Fruit fly (Drosophila melanogaster) whole organism, prepupa: ENCODE results near the gene PAPLA1.
A peak's percentile ranks its signal among the peaks of the same experiment; 100 is the strongest.

Experiments
- Blimp-1 ChIP-seq: fragments of 200-800 bp; sonication (Bioruptor generic); optimal IDR thresholded peaks from 3 replicates; lab custom pipeline; 2017; ENCODE audit warnings: missing biosample characterization, missing genetic modification characterization, mild to moderate bottlenecking, moderate library complexity, missing genetic modification reagents
- CG10631 ChIP-seq: fragments of 200-800 bp; sonication (Bioruptor generic); optimal IDR thresholded peaks from 2 replicates; lab custom pipeline; 2016; ENCODE audit warnings: missing biosample characterization, missing genetic modification characterization
- CG11762 ChIP-seq: fragments of 200-800 bp; sonication (Bioruptor generic); optimal IDR thresholded peaks from 3 replicates; lab custom pipeline; 2016; ENCODE audit warnings: missing biosample characterization, missing genetic modification characterization; ENCODE audit not compliant: insufficient read depth
- CG15336 ChIP-seq: fragments of 200-800 bp; sonication (Bioruptor generic); IDR thresholded peaks from 2 replicates; pipeline ENCODE4 v1.3.6; 2022; ENCODE audit warnings: missing biosample characterization, missing genetic modification characterization
- CG16779 ChIP-seq: fragments of 200-800 bp; sonication (Bioruptor generic); optimal IDR thresholded peaks from 3 replicates; lab custom pipeline; 2017; ENCODE audit warnings: missing biosample characterization, mild to moderate bottlenecking, missing genetic modification characterization
- CG3032 ChIP-seq: fragments of 200-800 bp; optimal IDR thresholded peaks from 2 replicates; lab custom pipeline; 2019; ENCODE audit warnings: missing biosample characterization, mild to moderate bottlenecking, missing genetic modification characterization, moderate library complexity
- CG31627 ChIP-seq: fragments of 200-800 bp; sonication (Bioruptor generic); optimal IDR thresholded peaks from 3 replicates; lab custom pipeline; 2016; ENCODE audit warnings: missing biosample characterization, missing genetic modification characterization
- CG6163 ChIP-seq: fragments of 200-800 bp; sonication (Bioruptor generic); IDR thresholded peaks from 3 replicates; pipeline ENCODE4 v1.3.6; 2022; ENCODE audit warnings: missing biosample characterization, missing genetic modification characterization
- CG6854 ChIP-seq: fragments of 200-800 bp; sonication (Bioruptor generic); optimal IDR thresholded peaks from 2 replicates; lab custom pipeline; 2017; ENCODE audit warnings: missing biosample characterization, mild to moderate bottlenecking, missing genetic modification characterization
- CG8632 ChIP-seq: fragments of 200-800 bp; sonication (Bioruptor generic); optimal IDR thresholded peaks from 3 replicates; lab custom pipeline; 2016; ENCODE audit warnings: missing biosample characterization, missing genetic modification characterization
- CG9139 ChIP-seq: fragments of 200-800 bp; sonication (Bioruptor generic); optimal IDR thresholded peaks from 3 replicates; lab custom pipeline; 2017; ENCODE audit warnings: missing biosample characterization, mild to moderate bottlenecking, missing genetic modification characterization
- Eip78C ChIP-seq: fragments of 200-800 bp; sonication (Bioruptor generic); peaks from one replicate; lab custom pipeline; 2016; ENCODE audit warnings: missing biosample characterization, missing genetic modification characterization
- Eip93F ChIP-seq: fragments of 200-800 bp; sonication (Bioruptor generic); optimal IDR thresholded peaks from 2 replicates; lab custom pipeline; 2016; ENCODE audit warnings: missing biosample characterization, mild to moderate bottlenecking, missing genetic modification characterization
- Ets21C ChIP-seq: fragments of 200-800 bp; sonication (Bioruptor generic); optimal IDR thresholded peaks from 3 replicates; lab custom pipeline; 2016; ENCODE audit warnings: missing biosample characterization, missing genetic modification characterization
- Ets96B ChIP-seq: fragments of 200-800 bp; optimal IDR thresholded peaks from 2 replicates; lab custom pipeline; 2019; ENCODE audit warnings: missing biosample characterization, mild to moderate bottlenecking, missing genetic modification characterization, moderate library complexity
- Hr39 ChIP-seq: fragments of 200-800 bp; sonication (Bioruptor generic); optimal IDR thresholded peaks from 2 replicates; lab custom pipeline; 2016; ENCODE audit warnings: missing biosample characterization, missing genetic modification characterization
- Hr4 ChIP-seq: fragments of 200-800 bp; sonication (Bioruptor generic); optimal IDR thresholded peaks from 3 replicates; lab custom pipeline; 2016; ENCODE audit warnings: missing biosample characterization, missing genetic modification characterization
- Met ChIP-seq: fragments of 200-800 bp; sonication (Bioruptor generic); optimal IDR thresholded peaks from 3 replicates; lab custom pipeline; 2016; ENCODE audit warnings: missing biosample characterization, missing genetic modification characterization
- Smox ChIP-seq: fragments of 200-800 bp; sonication (Bioruptor generic); optimal IDR thresholded peaks from 3 replicates; lab custom pipeline; 2016; ENCODE audit warnings: missing biosample characterization, missing genetic modification characterization
- Sox14 ChIP-seq: fragments of 200-800 bp; sonication (Bioruptor generic); optimal IDR thresholded peaks from 3 replicates; lab custom pipeline; 2016; ENCODE audit warnings: missing biosample characterization, missing genetic modification characterization
- dac ChIP-seq: fragments of 200-800 bp; sonication (Bioruptor generic); optimal IDR thresholded peaks from 2 replicates; lab custom pipeline; 2017; ENCODE audit warnings: missing biosample characterization, mild to moderate bottlenecking, missing genetic modification characterization
- dsx ChIP-seq: fragments of 200-800 bp; optimal IDR thresholded peaks from 3 replicates; lab custom pipeline; 2019; ENCODE audit warnings: missing biosample characterization, mild to moderate bottlenecking, missing genetic modification characterization, moderate library complexity; ENCODE audit not compliant: poor library complexity, severe bottlenecking
- eg ChIP-seq: fragments of 200-800 bp; sonication (Bioruptor generic); IDR thresholded peaks from 3 replicates; pipeline ENCODE4 v1.3.6; 2022; ENCODE audit warnings: missing biosample characterization, missing genetic modification characterization
- esn ChIP-seq: fragments of 200-800 bp; sonication (Bioruptor generic); optimal IDR thresholded peaks from 2 replicates; lab custom pipeline; 2016; ENCODE audit warnings: missing biosample characterization, mild to moderate bottlenecking, missing genetic modification characterization, moderate library complexity
- salr ChIP-seq, 2 experiments: fragments of 200-800 bp; sonication (Bioruptor generic); optimal IDR thresholded peaks; 3 replicates each; lab custom pipeline; 2016 to 2018; ENCODE audit warnings: missing biosample characterization in 2 of 2, missing genetic modification characterization in 2 of 2, mild to moderate bottlenecking in 1 of 2
- svp ChIP-seq: fragments of 200-800 bp; sonication (Bioruptor generic); peaks from one replicate; lab custom pipeline; 2016; ENCODE audit warnings: missing biosample characterization, missing genetic modification characterization

The PAPLA1 gene

DNA sequence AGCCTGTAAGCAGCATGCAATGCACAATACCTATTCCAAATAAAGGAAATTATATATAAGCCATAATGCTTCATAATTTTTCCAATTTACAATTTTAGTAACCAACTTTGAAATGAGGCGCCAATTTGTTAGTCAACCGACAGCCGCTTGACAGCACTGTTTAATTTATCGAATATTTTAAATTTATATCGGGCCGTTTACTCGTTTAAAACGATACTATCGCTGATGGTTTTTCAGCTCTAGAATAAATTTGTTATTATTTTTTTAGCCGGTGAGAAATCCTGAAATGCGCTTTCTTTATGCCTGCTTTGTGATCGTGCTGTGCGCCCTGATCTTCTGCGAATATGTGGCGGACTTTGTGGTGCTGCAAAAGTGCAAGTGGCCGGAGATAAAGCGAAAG lies 39.3 kb upstream of the PAPLA1 start, which contains the start of gene PGAP5:
Gene PGAP5, plus strand, starts transcription at position 126 of the 400 bp plus-strand sequence.
- TF ChIP-seq Smox (GFP tag; lab: Kevin White, UChicago) (no peak), esn (peak; percentile 35), CG31627 (GFP tag; lab: Kevin White, UChicago) (peak; percentile 0)

DNA sequence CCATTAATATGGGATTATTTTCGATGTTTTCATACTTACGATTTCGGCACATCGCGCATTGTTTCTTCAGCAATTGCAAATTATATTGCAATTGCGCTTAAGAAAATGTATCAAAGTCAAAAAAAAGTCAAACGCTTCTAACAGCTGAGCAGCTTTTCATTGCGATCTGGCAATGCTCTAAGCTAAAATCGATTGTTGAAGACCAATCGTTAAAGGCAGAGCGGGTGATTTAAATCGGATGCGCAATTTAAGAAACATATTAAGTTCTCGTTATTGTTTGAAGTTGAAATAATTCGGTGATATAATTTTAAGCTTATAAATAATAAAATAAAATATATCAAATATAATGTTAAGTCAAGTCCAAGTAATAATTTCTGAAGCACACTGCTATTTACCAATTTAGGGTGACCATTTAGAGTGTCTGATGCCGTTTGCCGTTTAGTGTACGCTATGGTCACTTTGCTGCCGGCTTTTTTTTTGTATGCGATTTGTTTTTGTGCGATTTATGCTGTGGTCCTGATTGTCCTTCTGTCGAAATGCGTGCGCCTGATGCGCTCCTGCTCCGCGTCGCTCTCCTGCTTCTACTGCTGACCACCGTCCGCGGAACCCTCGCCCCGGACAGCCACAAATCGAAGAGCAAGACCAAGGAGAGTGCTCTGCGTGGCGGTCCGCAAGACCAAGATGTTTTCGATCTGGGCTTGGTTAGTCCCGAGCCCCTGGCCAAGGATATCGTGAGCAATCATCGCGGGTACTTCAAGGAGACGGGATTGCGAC lies 37.5 kb upstream of the PAPLA1 start, which contains the start of the genes CG8475 and CG8460:
Gene CG8475, minus strand, starts transcription at position 162 of the 774 bp plus-strand sequence.
Gene CG8460, plus strand, starts transcription at position 437 of the 774 bp plus-strand sequence.
- no peak for TF ChIP-seq Hr4 (GFP tag; lab: Kevin White, UChicago)
- no peak for TF ChIP-seq CG11762 (GFP tag; lab: Kevin White, UChicago)
- TF ChIP-seq CG6854 (GFP tag; lab: Kevin White, UChicago), result no peak
- no peak for TF ChIP-seq CG8632
- TF ChIP-seq CG16779 (tag; lab: Kevin White, UChicago), result no peak
- TF ChIP-seq, all 60 proteins: peak for 0

DNA sequence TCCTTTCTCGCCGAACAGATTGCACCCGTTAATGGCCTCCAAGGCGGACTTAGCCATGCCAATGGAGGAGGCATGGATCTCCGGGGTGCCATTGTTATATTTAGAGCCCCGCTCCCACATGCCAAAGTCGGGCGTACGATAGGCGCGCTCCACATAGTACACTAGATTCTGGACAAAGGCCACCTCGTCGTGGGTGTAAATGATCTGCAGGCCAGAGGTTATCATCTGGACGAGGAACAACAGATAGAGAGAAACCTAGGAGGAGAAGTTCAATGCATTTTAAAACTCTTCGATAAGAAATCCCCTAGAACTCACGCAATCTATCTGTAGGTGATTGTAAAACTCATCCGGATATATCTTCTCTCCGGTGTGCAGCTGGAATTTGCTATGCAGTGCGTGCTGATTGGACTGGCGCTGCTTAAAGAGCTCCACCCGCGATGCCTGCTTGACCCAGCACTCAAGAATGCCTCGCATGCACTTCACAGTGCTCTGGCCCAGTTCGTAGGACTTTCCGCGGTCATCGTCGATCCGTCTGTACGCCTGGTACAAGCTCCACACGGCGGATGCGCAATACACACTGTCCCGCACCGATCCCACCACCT lies 36.4 kb upstream of the PAPLA1 start:
- TF ChIP-seq CG11762 (GFP tag; lab: Kevin White, UChicago) (no peak), svp (peak; percentile 99)
- TF ChIP-seq, all 60 proteins: peak for 1

DNA sequence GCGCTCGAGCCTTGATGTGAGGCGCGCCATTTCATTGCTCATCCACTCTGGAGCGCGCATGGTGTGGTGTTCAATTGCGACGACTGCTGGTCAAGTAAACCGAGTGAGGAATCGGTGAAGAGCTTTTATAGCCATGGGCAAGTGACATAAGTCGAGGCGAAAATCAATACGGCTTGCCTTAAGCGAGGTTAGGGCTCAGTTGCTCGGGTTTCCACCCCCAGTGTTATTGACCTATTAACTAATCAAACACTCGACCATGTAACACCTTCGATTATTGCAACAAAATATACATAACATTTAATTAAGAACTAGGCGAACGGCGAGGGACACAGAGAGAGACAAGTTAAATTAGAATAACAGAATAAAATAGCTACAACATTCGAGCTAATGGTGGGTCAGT lies 31.2 kb upstream of the PAPLA1 start, which contains the start of gene CG34134:
Gene CG34134, minus strand, starts transcription at position 101 of the 400 bp plus-strand sequence.
- TF ChIP-seq CG9139 (GFP tag; lab: Kevin White, UChicago) (no peak), salr (GFP tag; optimal IDR thresholded peaks at IDR 0.05; lab: Kevin White, UChicago) (no peak), esn (no peak), dsx (GFP tag; lab: Kevin White, UChicago) (no peak), Blimp-1 (GFP tag; lab: Kevin White, UChicago) (no peak), CG31627 (GFP tag; lab: Kevin White, UChicago) (no peak), eg (GFP tag; lab: Robert Waterston, UW) (no peak), Ets21C (GFP tag; lab: Kevin White, UChicago) (no peak), dac (GFP tag; lab: Kevin White, UChicago) (no peak), Met (GFP tag; lab: Kevin White, UChicago) (no peak), Hr39 (no peak), Ets96B (no peak), CG11762 (GFP tag; lab: Kevin White, UChicago) (no peak), CG6163 (GFP tag; lab: Robert Waterston, UW) (no peak), Eip93F (no peak)
- TF ChIP-seq, all 60 proteins: peak for 0

DNA sequence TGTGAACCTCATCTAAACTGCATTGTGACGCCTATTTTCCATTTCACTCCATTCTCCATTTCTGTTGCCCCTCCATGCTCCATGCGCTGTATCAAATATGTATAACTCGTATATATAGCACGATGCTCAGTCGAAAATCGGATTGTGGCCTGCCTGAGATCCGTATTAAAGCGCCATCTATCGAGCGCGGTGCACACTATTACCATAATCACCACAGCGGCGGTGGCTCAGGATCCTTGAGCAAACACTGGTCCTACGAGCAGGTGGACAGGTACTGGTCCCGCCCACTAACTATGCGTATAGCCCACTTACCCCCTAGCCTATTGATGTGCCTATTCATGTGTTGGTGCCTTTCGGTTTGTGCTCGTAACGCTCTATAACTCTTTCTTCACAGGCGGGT lies 25.6 kb upstream of the PAPLA1 start:
- no peak for TF ChIP-seq Smox (GFP tag; lab: Kevin White, UChicago)
- TF ChIP-seq CG10631 (GFP tag; lab: Kevin White, UChicago), result no peak
- no peak for TF ChIP-seq Hr39
- TF ChIP-seq CG3032 (tag; lab: Kevin White, UChicago), result no peak
- no peak for TF ChIP-seq Met (GFP tag; lab: Kevin White, UChicago)
- no peak for TF ChIP-seq dac (GFP tag; lab: Kevin White, UChicago)
- no peak for TF ChIP-seq Eip78C (GFP tag; lab: Kevin White, UChicago)
- no peak for TF ChIP-seq salr (GFP tag; optimal IDR thresholded peaks at IDR 0.05; lab: Kevin White, UChicago)

DNA sequence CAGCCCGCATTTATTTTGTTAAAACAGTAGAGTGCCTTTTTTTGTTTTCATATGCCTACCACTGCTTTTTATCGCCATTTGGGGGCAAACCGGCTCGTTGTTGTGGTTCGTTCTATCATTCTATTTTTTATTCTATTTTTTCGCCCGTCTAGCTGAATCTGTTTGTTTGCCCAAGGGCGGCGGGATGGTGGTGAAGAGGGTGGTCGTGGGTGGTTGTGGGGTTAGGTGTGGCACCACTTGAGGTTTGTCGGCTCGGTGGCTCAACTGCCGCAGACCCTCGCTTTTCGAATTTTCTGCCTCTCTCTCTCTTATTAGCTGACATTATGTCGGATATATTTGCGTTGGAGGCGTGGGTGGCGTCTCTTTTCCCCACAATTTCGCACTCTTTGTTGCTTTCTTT lies 12.1 kb upstream of the PAPLA1 start:
- peak; percentile 23; the same call in 1 of the 2 replicates for TF ChIP-seq CG15336
- TF ChIP-seq Ets21C (GFP tag; lab: Kevin White, UChicago), result no peak
- peak; percentile 24 for TF ChIP-seq Sox14 (GFP tag; lab: Kevin White, UChicago)
- 0 out of 3 replicates have a peak, but pooled peaks have one; percentile 44 for TF ChIP-seq CG6163 (GFP tag; lab: Robert Waterston, UW)
